Fruit fly (Drosophila melanogaster): ENCODE results near the gene Creld.

dm6 chr2L:109098-109799 is 7.1 kb downstream of the Creld start:
- TF ChIP-seq EcR (GFP tag; optimal IDR thresholded peaks at IDR 0.05) (no peak), psq (optimal IDR thresholded peaks at IDR 0.05) (no peak), usp (GFP tag; optimal IDR thresholded peaks at IDR 0.05) (no peak), Dll (optimal IDR thresholded peaks at IDR 0.05) (no peak), CG8478 (optimal IDR thresholded peaks at IDR 0.05) (no peak)

Data from whole organism.